Fruit fly (Drosophila melanogaster) whole organism, embryonic: ENCODE data around the gene Lipt2.

Experiments
- Atf3 ChIP-seq: fragments of 200-800 bp; sonication (Bioruptor generic); optimal IDR thresholded peaks from 3 replicates; lab custom pipeline; 2016; ENCODE audit warnings: missing biosample characterization, missing genetic modification characterization
- Awh ChIP-seq: fragments of 200-800 bp; sonication (Bioruptor generic); IDR thresholded peaks from 2 replicates; pipeline ENCODE4, ENCODE4 v1.3.6; 2022; ENCODE audit warnings: missing biosample characterization, missing genetic modification characterization
- CG10147 ChIP-seq: fragments of 200-800 bp; sonication (Bioruptor generic); optimal IDR thresholded peaks from 2 replicates; lab custom pipeline; 2019; ENCODE audit warnings: missing biosample characterization, mild to moderate bottlenecking, missing genetic modification characterization, moderate library complexity
- CG10431 ChIP-seq: fragments of 200-800 bp; sonication (Bioruptor generic); optimal IDR thresholded peaks from 3 replicates; lab custom pipeline; 2018; ENCODE audit warnings: missing biosample characterization, mild to moderate bottlenecking, missing genetic modification characterization
- CG10543 ChIP-seq: fragments of 200-800 bp; sonication (Bioruptor generic); optimal IDR thresholded peaks from 3 replicates; lab custom pipeline; 2017; ENCODE audit warnings: missing biosample characterization, mild to moderate bottlenecking, missing genetic modification characterization, moderate library complexity
- CG11695 ChIP-seq: fragments of 200-800 bp; sonication (Bioruptor generic); IDR thresholded peaks from 3 replicates; pipeline ENCODE4 v1.3.6; 2022; ENCODE audit warnings: missing biosample characterization, missing genetic modification characterization
- CG12155 ChIP-seq: fragments of 200-800 bp; sonication (Bioruptor generic); optimal IDR thresholded peaks from 3 replicates; lab custom pipeline; 2016; ENCODE audit warnings: missing biosample characterization, missing genetic modification characterization
- CG12391 ChIP-seq: fragments of 200-800 bp; sonication (Bioruptor generic); optimal IDR thresholded peaks from 3 replicates; lab custom pipeline; 2018; ENCODE audit warnings: missing biosample characterization, mild to moderate bottlenecking, missing genetic modification characterization, moderate library complexity
- CG13624 ChIP-seq: fragments of 200-800 bp; sonication (Bioruptor generic); optimal IDR thresholded peaks from 2 replicates; lab custom pipeline; 2016; ENCODE audit warnings: missing biosample characterization, missing genetic modification characterization
- CG14014 ChIP-seq: fragments of 200-800 bp; sonication (Bioruptor generic); IDR thresholded peaks from 2 replicates; pipeline ENCODE4 v1.3.6; 2022; ENCODE audit warnings: missing biosample characterization, missing genetic modification characterization
- CG15514 ChIP-seq: fragments of 200-800 bp; sonication (Bioruptor generic); optimal IDR thresholded peaks from 3 replicates; lab custom pipeline; 2017; ENCODE audit warnings: missing biosample characterization, missing genetic modification characterization, mild to moderate bottlenecking, moderate library complexity, missing genetic modification reagents
- CG16863 ChIP-seq: fragments of 200-800 bp; sonication (Bioruptor generic); optimal IDR thresholded peaks from 3 replicates; lab custom pipeline; 2016; ENCODE audit warnings: missing biosample characterization, missing genetic modification characterization
- CG18599 ChIP-seq: fragments of 200-800 bp; sonication (Bioruptor generic); optimal IDR thresholded peaks from 3 replicates; lab custom pipeline; 2017; ENCODE audit warnings: missing biosample characterization, missing genetic modification characterization, mild to moderate bottlenecking, moderate library complexity, missing genetic modification reagents
- CG2116 ChIP-seq: fragments of 200-800 bp; sonication (Bioruptor generic); optimal IDR thresholded peaks from 3 replicates; lab custom pipeline; 2018; ENCODE audit warnings: missing biosample characterization, mild to moderate bottlenecking, missing genetic modification characterization
- CG30403 ChIP-seq: fragments of 200-800 bp; sonication (Bioruptor generic); optimal IDR thresholded peaks from 3 replicates; lab custom pipeline; 2016; ENCODE audit warnings: missing biosample characterization, missing genetic modification characterization
- CG3065 ChIP-seq: fragments of 200-800 bp; sonication (Bioruptor generic); optimal IDR thresholded peaks from 2 replicates; lab custom pipeline; 2016; ENCODE audit warnings: missing biosample characterization, missing genetic modification characterization
- CG5953 ChIP-seq: fragments of 200-800 bp; sonication (Bioruptor generic); IDR thresholded peaks from 2 replicates; pipeline ENCODE4 v1.3.6; 2022; ENCODE audit warnings: missing biosample characterization, missing genetic modification characterization
- CG6254 ChIP-seq: fragments of 200-800 bp; sonication (Bioruptor generic); optimal IDR thresholded peaks from 3 replicates; lab custom pipeline; 2017; ENCODE audit warnings: mild to moderate bottlenecking, missing biosample characterization, missing genetic modification reagents, missing genetic modification characterization
- Chrac-16 ChIP-seq: fragments of 200-800 bp; sonication (Bioruptor generic); optimal IDR thresholded peaks from 3 replicates; lab custom pipeline; 2016; ENCODE audit warnings: missing biosample characterization, missing genetic modification characterization
- Dref ChIP-seq: fragments of 200-800 bp; sonication (Bioruptor generic); IDR thresholded peaks from 2 replicates; pipeline ENCODE4 v1.3.6; 2022; ENCODE audit warnings: missing biosample characterization, missing genetic modification characterization
- Jarid2 ChIP-seq: fragments of 200-800 bp; sonication (Bioruptor generic); optimal IDR thresholded peaks from 3 replicates; lab custom pipeline; 2017; ENCODE audit warnings: mild to moderate bottlenecking, missing biosample characterization, missing genetic modification reagents, missing genetic modification characterization
- Lim3 ChIP-seq: fragments of 200-800 bp; sonication (Bioruptor generic); IDR thresholded peaks from 2 replicates; pipeline ENCODE4 v1.3.6; 2022; ENCODE audit warnings: missing biosample characterization, missing genetic modification characterization
- Mad ChIP-seq: fragments of 200-800 bp; sonication (Bioruptor generic); optimal IDR thresholded peaks from 2 replicates; lab custom pipeline; 2016; ENCODE audit warnings: missing biosample characterization, missing genetic modification characterization
- Mes4 ChIP-seq: fragments of 200-800 bp; sonication (Bioruptor generic); optimal IDR thresholded peaks from 2 replicates; lab custom pipeline; 2016; ENCODE audit warnings: missing biosample characterization, missing genetic modification characterization
- Optix ChIP-seq: fragments of 200-800 bp; sonication (Bioruptor generic); IDR thresholded peaks from 3 replicates; pipeline ENCODE4 v1.3.6; 2022; ENCODE audit warnings: missing biosample characterization, missing genetic modification characterization
- PHDP ChIP-seq: fragments of 200-800 bp; sonication (Bioruptor generic); optimal IDR thresholded peaks from 3 replicates; lab custom pipeline; 2018; ENCODE audit warnings: missing biosample characterization, mild to moderate bottlenecking, missing genetic modification characterization, moderate library complexity
- abd-A ChIP-seq: fragments of 200-800 bp; sonication (Bioruptor generic); optimal IDR thresholded peaks from 3 replicates; lab custom pipeline; 2019; ENCODE audit warnings: missing biosample characterization, mild to moderate bottlenecking, missing genetic modification characterization, moderate library complexity
- ase ChIP-seq: fragments of 200-800 bp; sonication (Bioruptor generic); IDR thresholded peaks from 3 replicates; pipeline ENCODE4 v1.3.6; 2022; ENCODE audit warnings: missing biosample characterization, missing genetic modification characterization
- ato ChIP-seq: fragments of 200-800 bp; sonication (Bioruptor generic); IDR thresholded peaks from 2 replicates; pipeline ENCODE4 v1.3.6; 2022; ENCODE audit warnings: missing biosample characterization, missing genetic modification characterization; ENCODE audit not compliant: partially characterized antibody
- az2 ChIP-seq: fragments of 200-800 bp; sonication (Bioruptor generic); optimal IDR thresholded peaks from 3 replicates; lab custom pipeline; 2016; ENCODE audit warnings: missing biosample characterization, missing genetic modification characterization
- ci ChIP-seq: fragments of 200-800 bp; sonication (Bioruptor generic); IDR thresholded peaks from 3 replicates; pipeline ENCODE4 v1.3.6; 2022; ENCODE audit warnings: missing biosample characterization, missing genetic modification characterization
- dmrt11E ChIP-seq: fragments of 200-800 bp; sonication (Bioruptor generic); optimal IDR thresholded peaks from 3 replicates; lab custom pipeline; 2018; ENCODE audit warnings: missing biosample characterization, mild to moderate bottlenecking, missing genetic modification characterization, moderate library complexity
- dmrt99B ChIP-seq: fragments of 200-800 bp; sonication (Bioruptor generic); optimal IDR thresholded peaks from 2 replicates; lab custom pipeline; 2018; ENCODE audit warnings: missing biosample characterization, mild to moderate bottlenecking, missing genetic modification characterization, moderate library complexity
- fd64A ChIP-seq: fragments of 200-800 bp; sonication (Bioruptor generic); optimal IDR thresholded peaks from 3 replicates; lab custom pipeline; 2018; ENCODE audit warnings: missing biosample characterization, mild to moderate bottlenecking, missing genetic modification characterization
- gfzf ChIP-seq: fragments of 200-800 bp; sonication (Bioruptor generic); optimal IDR thresholded peaks from 2 replicates; lab custom pipeline; 2016; ENCODE audit warnings: missing biosample characterization, mild to moderate bottlenecking, missing genetic modification characterization, moderate library complexity
- grn ChIP-seq: fragments of 200-800 bp; sonication (Bioruptor generic); optimal IDR thresholded peaks from 3 replicates; lab custom pipeline; 2017; ENCODE audit warnings: missing biosample characterization, missing genetic modification characterization
- gro ChIP-seq: fragments of 200-800 bp; sonication (Bioruptor generic); optimal IDR thresholded peaks from 2 replicates; lab custom pipeline; 2016; ENCODE audit warnings: missing biosample characterization, missing genetic modification characterization
- h ChIP-seq: fragments of >200 bp; optimal IDR thresholded peaks from 2 replicates; lab custom pipeline; 2017
- ind ChIP-seq: fragments of 200-800 bp; sonication (Bioruptor generic); optimal IDR thresholded peaks from 3 replicates; lab custom pipeline; 2016; ENCODE audit warnings: missing biosample characterization, missing genetic modification characterization
- inv ChIP-seq: fragments of 200-800 bp; sonication (Bioruptor generic); IDR thresholded peaks from 2 replicates; pipeline ENCODE4 v1.3.6; 2022; ENCODE audit warnings: missing biosample characterization, missing genetic modification characterization; ENCODE audit not compliant: partially characterized antibody
- oc ChIP-seq: fragments of 200-800 bp; sonication (Bioruptor generic); optimal IDR thresholded peaks from 2 replicates; lab custom pipeline; 2018; ENCODE audit warnings: missing biosample characterization, mild to moderate bottlenecking, missing genetic modification characterization, moderate library complexity
- odd ChIP-seq: fragments of 200-800 bp; sonication (Bioruptor generic); optimal IDR thresholded peaks from 2 replicates; lab custom pipeline; 2017; ENCODE audit warnings: missing biosample characterization, mild to moderate bottlenecking, missing genetic modification characterization
- otp ChIP-seq: fragments of 200-800 bp; sonication (Bioruptor generic); IDR thresholded peaks from 3 replicates; pipeline ENCODE4, ENCODE4 v1.3.6; 2022; ENCODE audit warnings: missing biosample characterization, missing genetic modification characterization
- pfk ChIP-seq: fragments of 200-800 bp; sonication (Bioruptor generic); optimal IDR thresholded peaks from 2 replicates; lab custom pipeline; 2018; ENCODE audit warnings: missing biosample characterization, mild to moderate bottlenecking, missing genetic modification characterization, moderate library complexity
- run ChIP-seq: fragments of 200-800 bp; sonication (Bioruptor generic); optimal IDR thresholded peaks from 3 replicates; lab custom pipeline; 2018; ENCODE audit warnings: missing biosample characterization, mild to moderate bottlenecking, missing genetic modification characterization
- sc ChIP-seq, 3 experiments: fragments of >200 bp in 2 of 3; fragments of 200-800 bp in 1 of 3; sonication (Bioruptor generic) in 1 of 3; optimal IDR thresholded peaks; 2 replicates in 2 of 3; 3 replicates in 1 of 3; lab custom pipeline; 2017; ENCODE audit warnings: mild to moderate bottlenecking in 1 of 3, missing biosample characterization in 1 of 3, missing genetic modification characterization in 1 of 3, missing genetic modification reagents in 1 of 3
- sens ChIP-seq: fragments of 200-800 bp; sonication (Bioruptor generic); peaks from one replicate; lab custom pipeline; 2016; ENCODE audit warnings: missing biosample characterization, missing genetic modification characterization
- sens-2 ChIP-seq: fragments of 200-800 bp; sonication (Bioruptor generic); IDR thresholded peaks from 2 replicates; pipeline ENCODE4 v1.3.6; 2022; ENCODE audit warnings: missing biosample characterization, missing genetic modification characterization
- ssp ChIP-seq: fragments of 200-800 bp; sonication (Bioruptor generic); IDR thresholded peaks from 2 replicates; pipeline ENCODE4 v1.3.6; 2022; ENCODE audit warnings: missing biosample characterization, missing genetic modification characterization

Lipt2 gene

dm6 chr3R:4433441-4434077 lies 3.6 kb downstream of the Lipt2 start, which contains the start of the genes eIF3a and CG1074 (continued):
- TF ChIP-seq ind (GFP tag; lab: Kevin White, UChicago) (peak; percentile 16), h (no peak), Lim3 (no peak), CG14014 (GFP tag; lab: Robert Waterston, UW) (peak; percentile 58; the same call in 1 of the 2 replicates), ci (GFP tag; lab: Robert Waterston, UW) (peak; percentile 88), CG12155 (GFP tag; lab: Kevin White, UChicago) (peak; percentile 47), pfk (GFP tag; lab: Kevin White, UChicago) (peak; percentile 72), abd-A (no peak), grn (GFP tag; lab: Kevin White, UChicago) (no peak), PHDP (tag; lab: Kevin White, UChicago) (peak; percentile 49), CG5953 (GFP tag; lab: Robert Waterston, UW) (no peak), Mad (GFP tag; lab: Kevin White, UChicago) (peak; percentile 73), CG2116 (GFP tag; lab: Kevin White, UChicago) (peak; percentile 100), ase (GFP tag; lab: Robert Waterston, UW) (peak; percentile 48; the same call in 1 of the 3 replicates), CG13624 (GFP tag; lab: Kevin White, UChicago) (peak; percentile 85), otp (peak; percentile 57; the same call in 2 of the 3 replicates), CG6254 (GFP tag; lab: Kevin White, UChicago) (no peak), odd (GFP tag; lab: Kevin White, UChicago) (peak; percentile 67), CG10543 (GFP tag; lab: Kevin White, UChicago) (peak; percentile 78), dmrt99B (no peak), Jarid2 (no peak), CG16863 (peak; percentile 32), Awh (peak; percentile 32; the same call in 1 of the 2 replicates), gfzf (GFP tag; lab: Kevin White, UChicago) (peak; percentile 51), ato (GFP tag; lab: Robert Waterston, UW) (peak; percentile 98), dmrt11E (tag; lab: Kevin White, UChicago) (peak; percentile 35), CG15514 (peak; percentile 91), sens (peak; percentile 96), CG10147 (peak; percentile 44), sens-2 (GFP tag; lab: Robert Waterston, UW) (no peak), oc (tag; lab: Kevin White, UChicago) (no peak), Mes4 (GFP tag; lab: Kevin White, UChicago) (peak; percentile 60), fd64A (GFP tag; lab: Kevin White, UChicago) (peak; percentile 60), CG30403 (GFP tag; lab: Kevin White, UChicago) (peak; percentile 52), Chrac-16 (peak; percentile 27), run (tag; lab: Kevin White, UChicago) (peak; percentile 12), gro (peak; percentile 75), Atf3 (peak; percentile 15), CG11695 (0 out of 3 replicates have a peak, but pooled peaks have one; percentile 33), Optix (GFP tag; lab: Robert Waterston, UW) (peak; percentile 60; the same call in 2 of the 3 replicates), sc (optimal IDR thresholded peaks at IDR 0.05; lab: Kevin White, UChicago) (no peak), sc (GFP tag; optimal IDR thresholded peaks at IDR 0.05; lab: Kevin White, UChicago) (no peak), Dref (GFP tag; lab: Robert Waterston, UW) (peak; percentile 98), az2 (peak; percentile 30), inv (GFP tag; lab: Robert Waterston, UW) (peak; percentile 96), CG10431 (GFP tag; lab: Kevin White, UChicago) (peak; percentile 67), CG3065 (no peak), ssp (GFP tag; lab: Robert Waterston, UW) (peak; percentile 50), CG12391 (tag; lab: Kevin White, UChicago) (peak; percentile 66), CG18599 (GFP tag; lab: Kevin White, UChicago) (no peak)
